Worm (Caenorhabditis elegans) whole organism, early embryonic: ENCODE data around the gene srv-19.

Experiments used
- hnd-1 ChIP-seq: sonication (generic microtip); optimal IDR thresholded peaks from 2 replicates; lab custom pipeline; 2016; ENCODE audit warnings: missing genetic modification characterization, missing compliant biosample characterization
- sea-1 ChIP-seq: fragments of 200-800 bp; sonication (Bioruptor generic); conservative IDR thresholded peaks from 2 replicates; pipeline ENCODE4 v1.3.6; 2022; ENCODE audit warnings: missing genetic modification characterization, missing compliant biosample characterization

- no peak for TF ChIP-seq hnd-1 (tag; lab: Kevin White, UChicago)
- TF ChIP-seq sea-1 (GFP tag; lab: Robert Waterston, UW), result no peak
Measured at ce11 chrIV:5846269-5846668, 27.5 kb downstream of the srv-19 start, which contains the start of gene sams-4.
